Worm (Caenorhabditis elegans) whole organism, young adult: ENCODE results near the gene F40G9.17.

Source experiments
- Y53G8AR.9 ChIP-seq: fragments of 200-800 bp; sonication (Bioruptor generic); conservative IDR thresholded peaks from 2 replicates; pipeline ENCODE4 v1.3.6; 2022; ENCODE audit warnings: missing genetic modification reagents, missing genetic modification characterization, missing compliant biosample characterization
- ceh-27 ChIP-seq: fragments of 200-800 bp; sonication (Bioruptor generic); optimal IDR thresholded peaks from 2 replicates; lab custom pipeline; 2018; ENCODE audit warnings: mild to moderate bottlenecking, missing genetic modification characterization, moderate library complexity, missing compliant biosample characterization
- egl-44 ChIP-seq: fragments of 200-800 bp; sonication (Bioruptor generic); IDR thresholded peaks from 2 replicates; pipeline ENCODE4 v1.3.6; 2022; ENCODE audit warnings: missing genetic modification reagents, missing genetic modification characterization, missing compliant biosample characterization
- nhr-90 ChIP-seq: sonication (generic microtip); optimal IDR thresholded peaks from 2 replicates; lab custom pipeline; 2016; ENCODE audit warnings: missing genotype, mild to moderate bottlenecking, missing genetic modification characterization, missing compliant biosample characterization
- rec-8 ChIP-seq, 2 experiments: sonication (generic microtip); optimal IDR thresholded peaks; 2 replicates each; lab custom pipeline; 2016; ENCODE audit warnings: mild to moderate bottlenecking in 2 of 2, missing genetic modification characterization in 2 of 2, missing genetic modification reagents in 2 of 2, missing genotype in 2 of 2, missing biosample characterization in 1 of 2, missing compliant biosample characterization in 1 of 2, moderate library complexity in 1 of 2
- unc-130 ChIP-seq: sonication (generic microtip); optimal IDR thresholded peaks from 2 replicates; lab custom pipeline; 2016; ENCODE audit warnings: missing genetic modification reagents, missing genetic modification characterization, missing compliant biosample characterization
- unc-62 ChIP-seq: fragments of 150-350 bp; optimal IDR thresholded peaks from 2 replicates; lab custom pipeline; 2014; ENCODE audit warnings: missing biosample characterization, missing genetic modification reagents, missing genetic modification characterization

ce11 chrIII:191803-192202, 2.5 kb upstream of the F40G9.17 start, which contains the start of gene sec-20:
- TF ChIP-seq unc-130 (GFP tag; lab: Kevin White, UChicago) (no peak), Y53G8AR.9 (GFP tag; lab: Robert Waterston, UW) (no peak), ceh-27 (GFP tag; lab: Kevin White, UChicago) (no peak), rec-8 (tag; optimal IDR thresholded peaks at IDR 0.05; lab: Kevin White, UChicago) (no peak), nhr-90 (tag; lab: Kevin White, UChicago) (no peak), egl-44 (GFP tag; lab: Robert Waterston, UW) (no peak), unc-62 (no peak)
